Worm (Caenorhabditis elegans) whole organism, L4 larva: ENCODE measurements around the gene frpr-5.

ENCODE experiments used
- ama-1 ChIP-seq: fragments of 150-350 bp; optimal IDR thresholded peaks from 2 replicates; lab custom pipeline; 2014; ENCODE audit warnings: inconsistent platforms, mixed read lengths
- ceh-82 ChIP-seq: sonication (generic microtip); optimal IDR thresholded peaks from 2 replicates; lab custom pipeline; 2017; ENCODE audit warnings: missing biosample characterization, missing genetic modification characterization
- ctbp-1 ChIP-seq: fragments of 200-800 bp; sonication (Bioruptor generic); IDR thresholded peaks from 2 replicates; pipeline ENCODE4 v1.3.6; 2022; ENCODE audit warnings: missing genetic modification reagents, missing genetic modification characterization, missing compliant biosample characterization
- fkh-10 ChIP-seq: fragments of 150-350 bp; optimal IDR thresholded peaks from 2 replicates; lab custom pipeline; 2014; ENCODE audit warnings: missing biosample characterization, missing genetic modification reagents, missing genetic modification characterization
- hif-1 ChIP-seq, 2 experiments: sonication (generic microtip); optimal IDR thresholded peaks; 2 replicates each; lab custom pipeline; 2016 to 2017; ENCODE audit warnings: missing compliant biosample characterization in 2 of 2, missing genetic modification characterization in 2 of 2, missing genetic modification reagents in 2 of 2, missing genotype in 2 of 2, mild to moderate bottlenecking in 1 of 2
- lin-39 ChIP-seq: fragments of 150-350 bp; optimal IDR thresholded peaks from 2 replicates; lab custom pipeline; 2014; ENCODE audit warnings: missing biosample characterization, missing genetic modification reagents, missing genetic modification characterization
- mxl-2 ChIP-seq: fragments of 200-800 bp; sonication (Bioruptor generic); conservative IDR thresholded peaks from 2 replicates; pipeline ENCODE4 v1.3.6; 2022; ENCODE audit warnings: missing genetic modification reagents, missing genetic modification characterization, missing compliant biosample characterization
- nhr-11 ChIP-seq: fragments of 150-350 bp; optimal IDR thresholded peaks from 2 replicates; lab custom pipeline; 2014; ENCODE audit warnings: missing biosample characterization, missing genetic modification characterization
- nhr-25 ChIP-seq: sonication (generic microtip); optimal IDR thresholded peaks from 2 replicates; lab custom pipeline; 2017; ENCODE audit warnings: missing genetic modification characterization, mild to moderate bottlenecking, missing compliant biosample characterization, antibody characterized with exemption, moderate library complexity, borderline replicate concordance; ENCODE audit not compliant: insufficient read depth
- snpc-4 ChIP-seq: fragments of 150-350 bp; optimal IDR thresholded peaks from 2 replicates; lab custom pipeline; 2014; ENCODE audit warnings: missing biosample characterization, missing genetic modification characterization
- unc-62 ChIP-seq, 3 experiments: fragments of 150-350 bp in 1 of 3; sonication (generic microtip); optimal IDR thresholded peaks in 2 of 3; peaks in 1 of 3; 1 replicate in 1 of 3; 2 replicates in 2 of 3; lab custom pipeline; 2014 to 2017; ENCODE audit warnings: missing biosample characterization in 3 of 3, missing genetic modification characterization in 3 of 3, missing genetic modification reagents in 3 of 3, missing genotype in 1 of 3
- vab-7 ChIP-seq: fragments of 200-800 bp; sonication (Bioruptor generic); IDR thresholded peaks from 2 replicates; pipeline ENCODE4 v1.3.6; 2022; ENCODE audit warnings: missing genetic modification reagents, missing genetic modification characterization, missing compliant biosample characterization
- ztf-7 ChIP-seq: fragments of 150-350 bp; optimal IDR thresholded peaks from 2 replicates; lab custom pipeline; 2014; ENCODE audit warnings: missing biosample characterization, missing genetic modification characterization

- TF ChIP-seq ctbp-1 (GFP tag; lab: Robert Waterston, UW) (no peak), mxl-2 (GFP tag; lab: Robert Waterston, UW) (no peak), nhr-11 (tag; lab: Kevin White, UChicago) (no peak), ztf-7 (tag; lab: Kevin White, UChicago) (no peak), lin-39 (tag; lab: Kevin White, UChicago) (no peak), snpc-4 (tag; lab: Kevin White, UChicago) (no peak), nhr-25 (no peak), fkh-10 (no peak), hif-1 (tag; optimal IDR thresholded peaks at IDR 0.05; lab: Kevin White, UChicago) (no peak), ceh-82 (tag; lab: Kevin White, UChicago) (no peak), vab-7 (GFP tag; lab: Robert Waterston, UW) (no peak), unc-62 (GFP tag; optimal IDR thresholded peaks at IDR 0.05 in 1 of 2; lab: Kevin White, UChicago) (no peak), unc-62 (tag; optimal IDR thresholded peaks at IDR 0.05; lab: Kevin White, UChicago) (no peak), ama-1 (lab: Kevin White, UChicago) (peak; percentile 55)
Observed at ce11 chrV:13529165-13529564, 6.7 kb downstream of the frpr-5 start.
